Fruit fly (Drosophila melanogaster): ENCODE data around the gene CG43248.

DNA sequence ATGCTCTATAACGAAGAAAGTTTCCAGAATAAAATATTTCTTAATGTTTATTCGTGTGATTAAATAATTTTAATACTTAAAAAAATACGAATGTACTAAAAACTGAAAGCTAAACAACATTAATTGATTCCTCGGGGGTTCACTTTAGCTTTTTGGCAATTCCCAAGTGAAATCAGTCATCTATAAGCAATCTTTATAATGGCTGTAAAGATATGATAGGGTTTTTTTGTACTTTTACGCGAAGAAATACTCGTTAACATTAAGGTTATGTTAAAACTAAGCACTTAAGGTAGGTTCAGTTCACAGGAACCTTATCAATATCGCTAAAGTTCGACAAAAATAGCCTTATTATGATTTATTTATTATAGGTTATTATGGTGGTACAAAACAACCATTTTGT lies 11.4 kb downstream of the CG43248 start:
- TF ChIP-seq OdsH (GFP tag; optimal IDR thresholded peaks at IDR 0.05), result no peak
- TF ChIP-seq usp (GFP tag; optimal IDR thresholded peaks at IDR 0.05), result no peak

Data from whole organism, wandering third instar larva.